Worm (Caenorhabditis elegans) whole organism, L4 larva: ENCODE data around the gene Y17D7B.10.

ENCODE experiments used
- F26F4.8 ChIP-seq: fragments of 200-800 bp; sonication (Bioruptor generic); conservative IDR thresholded peaks from 2 replicates; pipeline ENCODE4 v1.3.6; 2022; ENCODE audit warnings: missing genetic modification characterization, missing compliant biosample characterization
- F44E2.7 ChIP-seq: fragments of 200-800 bp; sonication (Bioruptor generic); IDR thresholded peaks from 2 replicates; pipeline ENCODE4 v2.1.2; 2022; ENCODE audit warnings: missing genetic modification characterization, missing compliant biosample characterization
- Y48G9A.11 ChIP-seq: fragments of 200-800 bp; sonication (Bioruptor generic); IDR thresholded peaks from 2 replicates; pipeline ENCODE4 v1.3.6; 2022; ENCODE audit warnings: missing genetic modification reagents, missing genetic modification characterization, missing compliant biosample characterization
- aha-1 ChIP-seq: fragments of 150-350 bp; peaks from one replicate; lab custom pipeline; 2014; ENCODE audit warnings: missing biosample characterization, missing genetic modification characterization
- ceh-28 ChIP-seq: fragments of 150-350 bp; optimal IDR thresholded peaks from 2 replicates; lab custom pipeline; 2014; ENCODE audit warnings: missing biosample characterization, missing genetic modification reagents, missing genetic modification characterization
- ceh-32 ChIP-seq: sonication (generic microtip); optimal IDR thresholded peaks from 2 replicates; lab custom pipeline; 2016; ENCODE audit warnings: mild to moderate bottlenecking, missing genetic modification characterization, missing compliant biosample characterization; ENCODE audit not compliant: poor library complexity
- daf-16 ChIP-seq, 3 experiments: sonication (generic microtip); optimal IDR thresholded peaks; 2 replicates each; lab custom pipeline; 2016 to 2017; ENCODE audit warnings: missing genetic modification characterization in 3 of 3, missing genetic modification reagents in 3 of 3, mild to moderate bottlenecking in 2 of 3, missing compliant biosample characterization in 2 of 3, missing biosample characterization in 1 of 3, moderate library complexity in 1 of 3
- daf-19 ChIP-seq: fragments of 200-800 bp; sonication (Bioruptor generic); conservative IDR thresholded peaks from 2 replicates; pipeline ENCODE4 v1.3.6; 2022; ENCODE audit warnings: missing genetic modification characterization, missing compliant biosample characterization
- daf-8 ChIP-seq: fragments of 200-800 bp; sonication (Bioruptor generic); IDR thresholded peaks from 2 replicates; pipeline ENCODE4 v1.3.6; 2022; ENCODE audit warnings: missing genetic modification characterization, missing compliant biosample characterization
- dmd-8 ChIP-seq: fragments of 200-800 bp; sonication (Bioruptor generic); IDR thresholded peaks from 2 replicates; pipeline ENCODE4 v1.3.6; 2022; ENCODE audit warnings: missing genetic modification characterization, missing compliant biosample characterization
- egl-43 ChIP-seq: fragments of 200-800 bp; sonication (Bioruptor generic); IDR thresholded peaks from 2 replicates; pipeline ENCODE4 v1.3.6; 2022; ENCODE audit warnings: missing genetic modification reagents, missing genetic modification characterization, missing compliant biosample characterization
- fkh-10 ChIP-seq: fragments of 150-350 bp; optimal IDR thresholded peaks from 2 replicates; lab custom pipeline; 2014; ENCODE audit warnings: missing biosample characterization, missing genetic modification reagents, missing genetic modification characterization
- gei-8 ChIP-seq: fragments of 200-800 bp; sonication (Bioruptor generic); optimal IDR thresholded peaks from 2 replicates; lab custom pipeline; 2018; ENCODE audit warnings: mild to moderate bottlenecking, missing genetic modification characterization, missing compliant biosample characterization
- hlh-11 ChIP-seq: fragments of 200-800 bp; sonication (Bioruptor generic); optimal IDR thresholded peaks from 2 replicates; lab custom pipeline; 2018; ENCODE audit warnings: mild to moderate bottlenecking, missing genetic modification characterization, missing compliant biosample characterization
- hmg-1.1 ChIP-seq: fragments of 200-800 bp; sonication (Bioruptor generic); IDR thresholded peaks from 2 replicates; pipeline ENCODE4 v1.3.6; 2022; ENCODE audit warnings: missing genetic modification reagents, missing genetic modification characterization, missing compliant biosample characterization
- lim-7 ChIP-seq: fragments of 200-800 bp; sonication (Bioruptor generic); IDR thresholded peaks from 2 replicates; pipeline ENCODE4 v1.3.6; 2022; ENCODE audit warnings: missing genetic modification characterization, missing compliant biosample characterization
- lin-13 ChIP-seq: fragments of 150-350 bp; optimal IDR thresholded peaks from 2 replicates; lab custom pipeline; 2014; ENCODE audit warnings: missing biosample characterization, missing genetic modification reagents, missing genetic modification characterization
- lin-15B ChIP-seq: fragments of 150-350 bp; sonication (generic microtip); optimal IDR thresholded peaks from 3 replicates; lab custom pipeline; 2014; ENCODE audit warnings: missing biosample characterization, missing genetic modification characterization
- lsy-2 ChIP-seq, 2 experiments: fragments of 150-350 bp in 1 of 2; sonication (generic microtip) in 1 of 2; optimal IDR thresholded peaks; 2 replicates each; lab custom pipeline; 2014 to 2017; ENCODE audit warnings: missing biosample characterization in 2 of 2, missing genetic modification characterization in 2 of 2
- madf-5 ChIP-seq, 2 experiments: fragments of 200-800 bp; sonication (Bioruptor generic); IDR thresholded peaks; 2 replicates each; pipeline ENCODE4 v1.3.6; 2022; ENCODE audit warnings: missing compliant biosample characterization in 2 of 2, missing genetic modification characterization in 2 of 2
- mdl-1 ChIP-seq, 2 experiments: fragments of 150-350 bp in 1 of 2; sonication (generic microtip) in 1 of 2; optimal IDR thresholded peaks; 2 replicates each; lab custom pipeline; 2014 to 2017; ENCODE audit warnings: missing biosample characterization in 2 of 2, missing genetic modification characterization in 2 of 2
- mep-1 ChIP-seq: fragments of 150-350 bp; sonication (generic microtip); optimal IDR thresholded peaks from 3 replicates; lab custom pipeline; 2014; ENCODE audit warnings: missing biosample characterization, missing genetic modification characterization
- nhr-11 ChIP-seq: fragments of 150-350 bp; optimal IDR thresholded peaks from 2 replicates; lab custom pipeline; 2014; ENCODE audit warnings: missing biosample characterization, missing genetic modification characterization
- nhr-237 ChIP-seq: sonication (generic microtip); optimal IDR thresholded peaks from 2 replicates; lab custom pipeline; 2017; ENCODE audit warnings: missing biosample characterization, missing genetic modification characterization
- nhr-41 ChIP-seq: fragments of 200-800 bp; sonication (Bioruptor generic); IDR thresholded peaks from 2 replicates; pipeline ENCODE4 v1.3.6; 2022; ENCODE audit warnings: missing genetic modification reagents, missing genetic modification characterization, missing compliant biosample characterization
- nhr-6 ChIP-seq: fragments of 150-350 bp; optimal IDR thresholded peaks from 2 replicates; lab custom pipeline; 2014; ENCODE audit warnings: missing biosample characterization, missing genetic modification characterization
- nhr-76 ChIP-seq: fragments of 150-350 bp; optimal IDR thresholded peaks from 2 replicates; lab custom pipeline; 2014; ENCODE audit warnings: missing biosample characterization, missing genetic modification characterization
- php-3 ChIP-seq: fragments of 200-800 bp; sonication (Bioruptor generic); IDR thresholded peaks from 2 replicates; pipeline ENCODE4 v1.3.6; 2022; ENCODE audit warnings: missing genetic modification reagents, missing genetic modification characterization, missing compliant biosample characterization
- set-16 ChIP-seq: fragments of 200-800 bp; sonication (Bioruptor generic); IDR thresholded peaks from 2 replicates; pipeline ENCODE4 v1.3.6; 2022; ENCODE audit warnings: missing genetic modification reagents, missing genetic modification characterization, missing compliant biosample characterization
- spr-1 ChIP-seq: sonication (generic microtip); optimal IDR thresholded peaks from 2 replicates; lab custom pipeline; 2016; ENCODE audit warnings: mild to moderate bottlenecking, missing genetic modification characterization, missing compliant biosample characterization
- tag-97 ChIP-seq: fragments of 200-800 bp; sonication (Bioruptor generic); IDR thresholded peaks from 2 replicates; pipeline ENCODE4 v1.3.6; 2022; ENCODE audit warnings: missing genetic modification characterization, missing compliant biosample characterization
- unc-39 ChIP-seq: sonication (generic microtip); optimal IDR thresholded peaks from 2 replicates; lab custom pipeline; 2017; ENCODE audit warnings: missing biosample characterization, missing genetic modification characterization
- unc-62 ChIP-seq, 3 experiments: fragments of 150-350 bp in 1 of 3; sonication (generic microtip); optimal IDR thresholded peaks in 2 of 3; peaks in 1 of 3; 1 replicate in 1 of 3; 2 replicates in 2 of 3; lab custom pipeline; 2014 to 2017; ENCODE audit warnings: missing biosample characterization in 3 of 3, missing genetic modification characterization in 3 of 3, missing genetic modification reagents in 3 of 3, missing genotype in 1 of 3
- zip-2 ChIP-seq: fragments of 150-350 bp; optimal IDR thresholded peaks from 2 replicates; lab custom pipeline; 2014; ENCODE audit warnings: missing biosample characterization, missing genetic modification characterization

Gene Y17D7B.10

ce11 chrV:18742108-18742507, 41.4 kb upstream of the Y17D7B.10 start, which contains the start of gene clec-250:
clec-250 (minus strand) TSS chrV:18742208.
- TF ChIP-seq daf-8 (GFP tag; lab: Robert Waterston, UW) (no peak), mep-1 (tag; lab: Kevin White, UChicago) (no peak), ceh-28 (no peak), ceh-32 (tag; lab: Kevin White, UChicago) (no peak), php-3 (GFP tag; lab: Robert Waterston, UW) (no peak), mdl-1 (tag; optimal IDR thresholded peaks at IDR 0.05; lab: Kevin White, UChicago) (no peak), dmd-8 (GFP tag; lab: Robert Waterston, UW) (no peak), lsy-2 (tag; optimal IDR thresholded peaks at IDR 0.05; lab: Kevin White, UChicago) (no peak), tag-97 (GFP tag; lab: Robert Waterston, UW) (no peak), lim-7 (no peak), F44E2.7 (GFP tag; lab: Robert Waterston, UW) (no peak), spr-1 (tag; lab: Kevin White, UChicago) (no peak), zip-2 (tag; lab: Kevin White, UChicago) (no peak), hlh-11 (no peak), madf-5 (GFP tag; IDR thresholded peaks at IDR 0.05; lab: Robert Waterston, UW) (no peak), hmg-1.1 (no peak), nhr-6 (tag; lab: Kevin White, UChicago) (no peak)

ce11 chrV:18746937-18747660, 36.4 kb upstream of the Y17D7B.10 start, which contains the start of gene clec-251:
clec-251 (minus strand) TSS chrV:18746987.
- no peak for TF ChIP-seq fkh-10 (GFP tag; lab: Kevin White, UChicago)
- peak; percentile 35 for TF ChIP-seq aha-1 (tag; lab: Kevin White, UChicago)
- no peak for TF ChIP-seq Y48G9A.11
- TF ChIP-seq set-16 (GFP tag; lab: Robert Waterston, UW) = peak; percentile 51; the same call in 1 of the 2 replicates

- no peak for TF ChIP-seq daf-16 (GFP tag; optimal IDR thresholded peaks at IDR 0.05; lab: Kevin White, UChicago)
- TF ChIP-seq daf-16 (tag; optimal IDR thresholded peaks at IDR 0.05; lab: Kevin White, UChicago) = no peak
- no peak for TF ChIP-seq nhr-41 (GFP tag; lab: Robert Waterston, UW)
- TF ChIP-seq unc-39 (tag; lab: Kevin White, UChicago) = no peak
- TF ChIP-seq egl-43 (GFP tag; lab: Robert Waterston, UW) = no peak
- TF ChIP-seq daf-19 (GFP tag; lab: Robert Waterston, UW) = no peak
- no peak for TF ChIP-seq nhr-76 (tag; lab: Kevin White, UChicago)
- TF ChIP-seq unc-62 (GFP tag; optimal IDR thresholded peaks at IDR 0.05 in 1 of 2; lab: Kevin White, UChicago) = peak in 1 of 2 experiments; percentile 41
- no peak for TF ChIP-seq unc-62 (tag; optimal IDR thresholded peaks at IDR 0.05; lab: Kevin White, UChicago)
- no peak for TF ChIP-seq lin-13 (GFP tag; lab: Kevin White, UChicago)
- TF ChIP-seq, all 104 proteins: peak for 1
Measured at ce11 chrV:18748726-18749125, 34.8 kb upstream of the Y17D7B.10 start, which contains the start of gene clec-252. clec-252 (minus strand) TSS chrV:18748826.

ce11 chrV:18750445-18750844, 33.1 kb upstream of the Y17D7B.10 start, which contains the start of the genes F11D11.21 and F11D11.12:
F11D11.21 (minus strand) TSS chrV:18750545.
F11D11.12 (minus strand) TSS chrV:18750682.
- TF ChIP-seq nhr-237 (tag; lab: Kevin White, UChicago) (no peak), unc-62 (GFP tag; optimal IDR thresholded peaks at IDR 0.05 in 1 of 2; lab: Kevin White, UChicago) (peak in 1 of 2 experiments; percentile 17), unc-62 (tag; optimal IDR thresholded peaks at IDR 0.05; lab: Kevin White, UChicago) (no peak)

- TF ChIP-seq nhr-11 (tag; lab: Kevin White, UChicago) (no peak), F26F4.8 (no peak), fkh-10 (GFP tag; lab: Kevin White, UChicago) (no peak), gei-8 (GFP tag; lab: Kevin White, UChicago) (no peak), lin-15B (tag; lab: Kevin White, UChicago) (no peak), set-16 (GFP tag; lab: Robert Waterston, UW) (no peak)
Measured at ce11 chrV:18753036-18753435, 30.5 kb upstream of the Y17D7B.10 start, which contains the start of gene F11D11.6. F11D11.6 (minus strand) TSS chrV:18753136.
